Worm (Caenorhabditis elegans): ENCODE data around the gene M03F4.4.

The M03F4.4 gene

DNA sequence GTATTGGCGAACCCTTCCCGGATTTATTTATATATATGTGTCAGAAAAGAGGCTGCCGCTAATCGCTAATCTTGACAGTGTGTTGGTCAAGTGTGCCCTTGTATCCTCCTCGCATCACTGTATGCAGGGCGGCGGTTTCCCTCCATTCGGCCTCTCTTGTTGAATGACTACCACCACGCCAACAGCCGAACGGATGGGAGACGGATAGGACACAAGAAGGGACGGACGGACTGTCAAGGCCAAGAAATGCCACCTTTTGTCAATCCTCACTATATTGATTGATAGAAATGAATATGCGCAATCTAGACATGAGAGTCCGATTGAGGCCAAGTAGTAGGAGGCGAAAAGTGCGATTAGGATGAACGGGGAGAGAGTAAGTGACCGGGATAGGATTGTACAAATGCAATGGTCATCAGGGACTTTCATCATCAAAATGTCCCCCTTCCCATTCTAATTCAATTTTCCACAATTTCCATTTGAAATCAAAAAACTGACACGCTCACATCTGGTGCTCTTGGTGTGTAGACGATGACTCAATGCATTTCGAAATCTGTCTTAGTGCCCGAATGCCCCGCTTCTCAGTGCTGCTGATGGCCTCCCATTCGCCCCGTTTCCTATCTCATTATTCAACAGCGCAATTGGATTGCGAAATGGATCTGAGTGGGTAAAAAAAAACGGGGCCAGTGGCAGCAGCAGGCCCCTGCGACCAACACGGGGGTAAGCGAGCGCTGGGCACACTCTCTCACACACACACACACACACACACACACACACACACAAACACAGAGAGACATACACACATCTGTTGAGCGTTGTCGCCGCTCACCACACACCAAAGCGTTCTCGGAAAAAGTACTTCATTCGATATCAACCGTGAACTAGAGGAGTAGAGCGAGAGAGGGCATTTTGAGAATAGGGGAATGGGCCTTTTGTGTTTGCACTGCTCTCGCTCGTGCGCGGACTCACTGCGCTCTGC lies 4.8 kb upstream of the M03F4.4 start (continued):
- peak; percentile 57 for TF ChIP-seq hlh-11 (tag; optimal IDR thresholded peaks at IDR 0.05)
- TF ChIP-seq ceh-62 (tag; optimal IDR thresholded peaks at IDR 0.05): no peak
- TF ChIP-seq lin-13 (GFP tag; optimal IDR thresholded peaks at IDR 0.05): peak; percentile 17
- peak; percentile 36 to 62 for TF ChIP-seq lsy-2 (tag; optimal IDR thresholded peaks at IDR 0.05)
- TF ChIP-seq dmd-9 (GFP tag; IDR thresholded peaks at IDR 0.05): 0 out of 2 replicates have a peak, but pooled peaks have one; percentile 35
- TF ChIP-seq hif-1 (tag; optimal IDR thresholded peaks at IDR 0.05): peak in 1 of 2 experiments; percentile 46
- TF ChIP-seq mxl-3 (GFP tag; optimal IDR thresholded peaks at IDR 0.05): peak; percentile 64
- 0 out of 2 replicates have a peak, but pooled peaks have one; percentile 5 for TF ChIP-seq madf-9 (GFP tag; conservative IDR thresholded peaks at IDR 0.05)
- TF ChIP-seq ceh-20 (GFP tag; IDR thresholded peaks at IDR 0.05): peak; percentile 39; the same call in 1 of the 2 replicates
- no peak for TF ChIP-seq ZK546.5 (tag; optimal IDR thresholded peaks at IDR 0.05)
- TF ChIP-seq daf-8 (GFP tag; IDR thresholded peaks at IDR 0.05): no peak
- peak; percentile 46 for TF ChIP-seq lin-38 (GFP tag; IDR thresholded peaks at IDR 0.05)
- no peak for TF ChIP-seq daf-19 (GFP tag; conservative IDR thresholded peaks at IDR 0.05)
- TF ChIP-seq R02D3.7 (tag; optimal IDR thresholded peaks at IDR 0.05): no peak
- TF ChIP-seq zfp-3 (GFP tag; conservative IDR thresholded peaks at IDR 0.05): no peak
- peak; percentile 34; the same call in 1 of the 2 replicates for TF ChIP-seq T26A8.4 (GFP tag; IDR thresholded peaks at IDR 0.05)
- TF ChIP-seq D1046.2 (GFP tag; IDR thresholded peaks at IDR 0.05): no peak
- no peak for TF ChIP-seq fos-1 (tag; optimal IDR thresholded peaks at IDR 0.05)

DNA sequence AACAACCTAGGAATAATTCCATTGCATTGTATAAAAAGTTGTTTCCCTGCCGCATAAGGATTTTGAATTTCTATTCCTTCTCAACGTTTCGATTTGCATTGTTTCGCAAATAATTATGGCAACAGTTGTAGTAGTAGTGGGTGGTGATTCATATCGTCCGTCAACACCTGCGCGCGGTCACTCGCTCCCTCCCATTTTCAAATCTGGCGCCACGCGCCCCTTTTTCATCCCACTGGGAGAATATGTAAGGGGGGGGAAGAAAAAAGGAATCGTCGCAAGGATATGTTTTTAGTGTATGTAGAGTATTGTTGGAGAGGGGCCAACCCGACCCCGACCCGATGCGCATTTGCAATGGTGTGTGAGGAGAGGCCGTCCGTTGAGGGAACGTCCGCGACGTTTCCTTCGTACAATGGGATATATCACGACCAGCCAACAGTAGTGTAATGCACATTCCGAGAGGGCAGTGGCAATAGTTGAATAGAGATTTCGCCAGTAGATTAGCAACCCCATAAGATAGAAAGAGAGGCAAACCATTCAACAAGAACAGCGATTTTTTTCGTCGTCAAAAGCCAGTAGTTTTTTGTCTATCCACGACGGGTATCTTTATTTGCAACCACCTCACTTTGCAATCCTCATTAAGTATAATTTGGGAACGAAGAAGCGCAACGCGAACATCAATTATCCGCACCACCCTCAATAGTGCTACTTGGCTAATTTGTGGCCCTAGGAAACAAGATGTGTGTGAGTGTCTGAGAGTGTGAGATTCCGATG lies 3.9 kb upstream of the M03F4.4 start:
- TF ChIP-seq cey-2 (tag; optimal IDR thresholded peaks at IDR 0.05; ENCODE audit: borderline replicate concordance, insufficient read depth): no peak
- TF ChIP-seq Y5F2A.4 (GFP tag; optimal IDR thresholded peaks at IDR 0.05): no peak
- TF ChIP-seq aha-1 (tag): peak; percentile 98
- TF ChIP-seq zip-11 (GFP tag; IDR thresholded peaks at IDR 0.05): no peak
- 0 out of 2 replicates have a peak, but pooled peaks have one; percentile 42 for TF ChIP-seq D1046.2 (GFP tag; IDR thresholded peaks at IDR 0.05)
- no peak for TF ChIP-seq hmg-1.1 (GFP tag; IDR thresholded peaks at IDR 0.05)
- no peak for TF ChIP-seq attf-4 (tag; optimal IDR thresholded peaks at IDR 0.05)
- no peak for TF ChIP-seq lin-13 (GFP tag; optimal IDR thresholded peaks at IDR 0.05)
- 0 out of 2 replicates have a peak, but pooled peaks have one; percentile 12 for TF ChIP-seq php-3 (GFP tag; IDR thresholded peaks at IDR 0.05)
- TF ChIP-seq tra-1 (GFP tag; IDR thresholded peaks at IDR 0.05): no peak
- TF ChIP-seq mdl-1 (tag; optimal IDR thresholded peaks at IDR 0.05): no peak
- TF ChIP-seq madf-9 (GFP tag; conservative IDR thresholded peaks at IDR 0.05): 0 out of 2 replicates have a peak, but pooled peaks have one; percentile 15
- TF ChIP-seq ceh-82 (tag; optimal IDR thresholded peaks at IDR 0.05): no peak
- TF ChIP-seq lsy-2 (tag; optimal IDR thresholded peaks at IDR 0.05): no peak
- TF ChIP-seq duxl-1 (tag; optimal IDR thresholded peaks at IDR 0.05; ENCODE audit: poor library complexity): no peak
- TF ChIP-seq T26A8.4 (GFP tag; IDR thresholded peaks at IDR 0.05): no peak
- TF ChIP-seq nhr-28 (tag; optimal IDR thresholded peaks at IDR 0.05): no peak
- no peak for TF ChIP-seq saeg-2 (GFP tag; IDR thresholded peaks at IDR 0.05)
- TF ChIP-seq hlh-30 (tag; optimal IDR thresholded peaks at IDR 0.05; ENCODE audit: insufficient read depth): no peak
- TF ChIP-seq F37D6.2 (tag; optimal IDR thresholded peaks at IDR 0.05): no peak
- no peak for TF ChIP-seq lin-15B (tag; optimal IDR thresholded peaks at IDR 0.05)
- 0 out of 2 replicates have a peak, but pooled peaks have one; percentile 18 for TF ChIP-seq vab-7 (GFP tag; IDR thresholded peaks at IDR 0.05)
- no peak for TF ChIP-seq ces-1 (GFP tag; optimal IDR thresholded peaks at IDR 0.05)
- TF ChIP-seq daf-8 (GFP tag; IDR thresholded peaks at IDR 0.05): no peak
- TF ChIP-seq pha-4 (GFP tag; IDR thresholded peaks at IDR 0.05): no peak
- TF ChIP-seq pha-4 (tag; optimal IDR thresholded peaks at IDR 0.05): no peak
- TF ChIP-seq snpc-4 (tag; optimal IDR thresholded peaks at IDR 0.05): no peak
- TF ChIP-seq ceh-44 (GFP tag; IDR thresholded peaks at IDR 0.05): no peak
- no peak for TF ChIP-seq set-16 (GFP tag; IDR thresholded peaks at IDR 0.05)
- no peak for TF ChIP-seq Y105C5A.15 (GFP tag; IDR thresholded peaks at IDR 0.05)
- TF ChIP-seq daf-16 (GFP tag; optimal IDR thresholded peaks at IDR 0.05): no peak
- no peak for TF ChIP-seq daf-16 (tag; optimal IDR thresholded peaks at IDR 0.05)
- TF ChIP-seq F49E8.2 (tag; optimal IDR thresholded peaks at IDR 0.05; ENCODE audit: borderline replicate concordance): no peak

All from whole organism, L4 larva.